Worm (Caenorhabditis elegans): Measurements from ENCODE around the gene C05D12.3.

ce11 chrII:11376598-11377108 lies 48.4 kb upstream of the C05D12.3 start:
- no peak for TF ChIP-seq ztf-29 (GFP tag; IDR thresholded peaks at IDR 0.05)
- no peak for TF ChIP-seq T22C8.4 (GFP tag; IDR thresholded peaks at IDR 0.05)
- TF ChIP-seq cog-1 (tag; optimal IDR thresholded peaks at IDR 0.05) = no peak
- no peak for TF ChIP-seq ztf-23 (GFP tag; IDR thresholded peaks at IDR 0.05)
- no peak for TF ChIP-seq flt-1 (GFP tag; IDR thresholded peaks at IDR 0.05)
